Worm (Caenorhabditis elegans): Measurements from ENCODE around the gene F31F4.17.

ce11 chrV:654402-654801, 5.7 kb downstream of the F31F4.17 start, which contains the start of gene srj-6:
- TF ChIP-seq him-1 (tag; optimal IDR thresholded peaks at IDR 0.05) (no peak), dao-5 (tag; optimal IDR thresholded peaks at IDR 0.05) (no peak)

Measured in whole organism, L4/young adult.